Worm (Caenorhabditis elegans) whole organism, midembryonic: Measurements from ENCODE around the gene grd-12.

Experiments
- T22C8.4 ChIP-seq: fragments of 200-800 bp; sonication (Bioruptor generic); IDR thresholded peaks from 2 replicates; pipeline ENCODE4 v1.3.6; 2022; ENCODE audit warnings: missing genetic modification characterization, missing compliant biosample characterization
- cog-1 ChIP-seq: sonication (generic microtip); optimal IDR thresholded peaks from 2 replicates; lab custom pipeline; 2016; ENCODE audit warnings: missing genetic modification characterization, missing compliant biosample characterization
- flt-1 ChIP-seq: fragments of 200-800 bp; sonication (Bioruptor generic); IDR thresholded peaks from 2 replicates; pipeline ENCODE4 v1.3.6; 2022; ENCODE audit warnings: missing genetic modification characterization, missing compliant biosample characterization
- klf-2 ChIP-seq: fragments of 200-800 bp; sonication (Bioruptor generic); conservative IDR thresholded peaks from 2 replicates; pipeline ENCODE4 v1.3.6; 2022; ENCODE audit warnings: missing genetic modification reagents, missing genetic modification characterization, missing compliant biosample characterization
- med-1 ChIP-seq: sonication (generic microtip); optimal IDR thresholded peaks from 2 replicates; lab custom pipeline; 2017; ENCODE audit warnings: missing genetic modification characterization, mild to moderate bottlenecking, missing compliant biosample characterization, antibody characterized with exemption, missing genetic modification reagents; ENCODE audit not compliant: insufficient read depth
- ref-1 ChIP-seq: fragments of 200-800 bp; sonication (Bioruptor generic); conservative IDR thresholded peaks from 2 replicates; pipeline ENCODE4 v1.3.6; 2022; ENCODE audit warnings: missing genetic modification reagents, missing genetic modification characterization, missing compliant biosample characterization
- tab-1 ChIP-seq: fragments of 200-800 bp; sonication (Bioruptor generic); IDR thresholded peaks from 2 replicates; pipeline ENCODE4 v1.3.6; 2022; ENCODE audit warnings: missing genetic modification characterization, missing compliant biosample characterization
- ztf-23 ChIP-seq: fragments of 200-800 bp; sonication (Bioruptor generic); IDR thresholded peaks from 2 replicates; pipeline ENCODE4 v1.3.6; 2022; ENCODE audit warnings: missing genetic modification reagents, missing genetic modification characterization, missing compliant biosample characterization
- ztf-29 ChIP-seq: fragments of 200-800 bp; sonication (Bioruptor generic); IDR thresholded peaks from 2 replicates; pipeline ENCODE4 v1.3.6; 2022; ENCODE audit warnings: missing genetic modification reagents, missing genetic modification characterization, missing compliant biosample characterization

The grd-12 gene

ce11 chrV:14996236-14996635, 17.9 kb downstream of the grd-12 start, which contains the start of gene irld-14:
TSS of gene irld-14 (plus strand) at chrV:14996536.
- TF ChIP-seq klf-2 (GFP tag; lab: Robert Waterston, UW) (no peak), med-1 (GFP tag; lab: Kevin White, UChicago) (no peak), ztf-23 (no peak), ref-1 (no peak), flt-1 (no peak), cog-1 (tag; lab: Kevin White, UChicago) (no peak), tab-1 (GFP tag; lab: Robert Waterston, UW) (no peak), ztf-29 (no peak), T22C8.4 (GFP tag; lab: Robert Waterston, UW) (no peak)

ce11 chrV:14999485-15000023, 21.2 kb downstream of the grd-12 start, which contains the start of gene T01C3.11:
TSS of gene T01C3.11 (plus strand) at chrV:14999535.
- TF ChIP-seq klf-2 (GFP tag; lab: Robert Waterston, UW): no peak
- no peak for TF ChIP-seq flt-1
- TF ChIP-seq med-1 (GFP tag; lab: Kevin White, UChicago): no peak
- no peak for TF ChIP-seq tab-1 (GFP tag; lab: Robert Waterston, UW)
- TF ChIP-seq ztf-23: no peak
- no peak for TF ChIP-seq T22C8.4 (GFP tag; lab: Robert Waterston, UW)
- TF ChIP-seq ref-1: no peak
- no peak for TF ChIP-seq cog-1 (tag; lab: Kevin White, UChicago)
- TF ChIP-seq ztf-29: no peak

- TF ChIP-seq cog-1 (tag; lab: Kevin White, UChicago): no peak
- no peak for TF ChIP-seq tab-1 (GFP tag; lab: Robert Waterston, UW)
- TF ChIP-seq ztf-29: no peak
- no peak for TF ChIP-seq T22C8.4 (GFP tag; lab: Robert Waterston, UW)
- no peak for TF ChIP-seq ref-1
- 0 out of 2 replicates have a peak, but pooled peaks have one; percentile 6 for TF ChIP-seq flt-1
Observed at ce11 chrV:15000055-15000704, 21.9 kb downstream of the grd-12 start, which contains the start of gene rps-16. TSS of gene rps-16 (minus strand) at chrV:15000541.

ce11 chrV:15001536-15001935, 23.2 kb downstream of the grd-12 start:
- TF ChIP-seq klf-2 (GFP tag; lab: Robert Waterston, UW): no peak
- no peak for TF ChIP-seq flt-1

- TF ChIP-seq tab-1 (GFP tag; lab: Robert Waterston, UW) (no peak), med-1 (GFP tag; lab: Kevin White, UChicago) (no peak), ztf-23 (peak; percentile 72), ref-1 (0 out of 2 replicates have a peak, but pooled peaks have one; percentile 31), ztf-29 (0 out of 2 replicates have a peak, but pooled peaks have one; percentile 26), flt-1 (peak; percentile 82), klf-2 (GFP tag; lab: Robert Waterston, UW) (0 out of 2 replicates have a peak, but pooled peaks have one; percentile 38), cog-1 (tag; lab: Kevin White, UChicago) (peak; percentile 93), T22C8.4 (GFP tag; lab: Robert Waterston, UW) (peak; percentile 73)
Observed at ce11 chrV:15002184-15002690, 23.9 kb downstream of the grd-12 start, which contains the start of the genes fib-1 and mut-15. TSS of gene fib-1 (minus strand) at chrV:15002223. TSS of gene mut-15 (plus strand) at chrV:15002543.

ce11 chrV:15004800-15005199, 26.5 kb downstream of the grd-12 start, which contains the start of gene hrde-2:
TSS of gene hrde-2 (plus strand) at chrV:15005100.
- TF ChIP-seq ztf-29 (no peak), ztf-23 (no peak)

ce11 chrV:15011560-15011959, 33.3 kb downstream of the grd-12 start, which contains the start of gene nmr-2:
TSS of gene nmr-2 (minus strand) at chrV:15011660.
- TF ChIP-seq ztf-23 (no peak), klf-2 (GFP tag; lab: Robert Waterston, UW) (no peak), med-1 (GFP tag; lab: Kevin White, UChicago) (no peak), T22C8.4 (GFP tag; lab: Robert Waterston, UW) (no peak), tab-1 (GFP tag; lab: Robert Waterston, UW) (no peak), ztf-29 (no peak), flt-1 (no peak), ref-1 (no peak), cog-1 (tag; lab: Kevin White, UChicago) (no peak)

- no peak for TF ChIP-seq ztf-23
- TF ChIP-seq T22C8.4 (GFP tag; lab: Robert Waterston, UW): no peak
- TF ChIP-seq ref-1: no peak
- no peak for TF ChIP-seq tab-1 (GFP tag; lab: Robert Waterston, UW)
- no peak for TF ChIP-seq ztf-29
- no peak for TF ChIP-seq flt-1
- TF ChIP-seq cog-1 (tag; lab: Kevin White, UChicago): no peak
- no peak for TF ChIP-seq med-1 (GFP tag; lab: Kevin White, UChicago)
- no peak for TF ChIP-seq klf-2 (GFP tag; lab: Robert Waterston, UW)
Observed at ce11 chrV:15012542-15013301, 34.4 kb downstream of the grd-12 start.

- TF ChIP-seq ztf-29: no peak
- no peak for TF ChIP-seq cog-1 (tag; lab: Kevin White, UChicago)
- TF ChIP-seq ztf-23: no peak
- no peak for TF ChIP-seq med-1 (GFP tag; lab: Kevin White, UChicago)
- TF ChIP-seq tab-1 (GFP tag; lab: Robert Waterston, UW): no peak
- no peak for TF ChIP-seq T22C8.4 (GFP tag; lab: Robert Waterston, UW)
- no peak for TF ChIP-seq ref-1
- no peak for TF ChIP-seq flt-1
- TF ChIP-seq klf-2 (GFP tag; lab: Robert Waterston, UW): no peak
Observed at ce11 chrV:15013328-15013727, 35.0 kb downstream of the grd-12 start.
